Worm (Caenorhabditis elegans): ENCODE data around the gene igcm-2.

DNA sequence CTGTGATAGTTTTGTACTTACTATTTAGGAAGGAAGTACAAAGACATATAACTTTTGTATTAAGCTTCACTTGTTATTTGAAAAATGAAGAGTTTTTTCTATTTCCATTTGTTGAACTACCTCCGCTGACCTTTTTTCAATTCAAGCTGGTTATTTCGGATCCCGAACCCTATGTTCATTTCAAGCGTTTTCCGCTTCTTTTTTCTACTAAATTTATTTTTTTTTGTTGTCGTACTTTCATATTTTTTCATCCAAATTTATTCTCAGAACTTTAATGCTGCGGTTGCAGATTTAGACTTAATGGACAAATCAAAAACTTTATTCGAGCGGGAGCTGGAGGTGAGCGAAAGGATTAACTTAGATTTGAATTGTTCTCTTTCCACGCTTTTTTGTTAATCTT lies 41.4 kb downstream of the igcm-2 start, which contains the start of gene C03B1.6:
- TF ChIP-seq pag-3 (tag; optimal IDR thresholded peaks at IDR 0.05; ENCODE audit: borderline replicate concordance) (no peak), madf-2 (tag; optimal IDR thresholded peaks at IDR 0.05) (no peak), nhr-11 (tag; optimal IDR thresholded peaks at IDR 0.05) (no peak), ceh-14 (tag; optimal IDR thresholded peaks at IDR 0.05) (no peak), ceh-30 (tag; optimal IDR thresholded peaks at IDR 0.05) (no peak), che-1 (tag; optimal IDR thresholded peaks at IDR 0.05) (no peak), fax-1 (tag; optimal IDR thresholded peaks at IDR 0.05) (no peak), ama-1 (optimal IDR thresholded peaks at IDR 0.05) (no peak), nfya-1 (tag; optimal IDR thresholded peaks at IDR 0.05) (no peak), sox-4 (tag; optimal IDR thresholded peaks at IDR 0.05) (no peak), unc-55 (GFP tag; optimal IDR thresholded peaks at IDR 0.05) (no peak), tbx-7 (tag; optimal IDR thresholded peaks at IDR 0.05) (no peak)

Measured in whole organism, late embryonic.